Fruit fly (Drosophila melanogaster) whole organism, embryonic: ENCODE measurements around the gene CG8993.
A peak's percentile ranks its signal among the peaks of the same experiment; 100 is the strongest.

Source experiments
- ATbp ChIP-seq: fragments of 200-800 bp; sonication (Bioruptor generic); optimal IDR thresholded peaks from 2 replicates; lab custom pipeline; 2017; ENCODE audit warnings: missing biosample characterization, mild to moderate bottlenecking, missing genetic modification characterization, missing genetic modification reagents
- Blimp-1 ChIP-seq: fragments of 200-800 bp; sonication (Bioruptor generic); optimal IDR thresholded peaks from 3 replicates; lab custom pipeline; 2018; ENCODE audit warnings: missing biosample characterization, missing genetic modification characterization, mild to moderate bottlenecking, moderate library complexity, missing genetic modification reagents
- CG11085 ChIP-seq: fragments of 200-800 bp; sonication (Bioruptor generic); IDR thresholded peaks from 2 replicates; pipeline ENCODE4 v1.3.6; 2022; ENCODE audit warnings: missing biosample characterization, missing genetic modification characterization
- CG11723 ChIP-seq: fragments of 200-800 bp; sonication (Bioruptor generic); optimal IDR thresholded peaks from 2 replicates; lab custom pipeline; 2017; ENCODE audit warnings: missing biosample characterization, mild to moderate bottlenecking, missing genetic modification characterization
- CG12236 ChIP-seq: fragments of 200-800 bp; sonication (Bioruptor generic); optimal IDR thresholded peaks from 2 replicates; lab custom pipeline; 2016; ENCODE audit warnings: missing biosample characterization, missing genetic modification characterization
- CG15514 ChIP-seq: fragments of 200-800 bp; sonication (Bioruptor generic); optimal IDR thresholded peaks from 3 replicates; lab custom pipeline; 2017; ENCODE audit warnings: missing biosample characterization, missing genetic modification characterization, mild to moderate bottlenecking, moderate library complexity, missing genetic modification reagents
- CG1603 ChIP-seq: fragments of 200-800 bp; sonication (Bioruptor generic); optimal IDR thresholded peaks from 2 replicates; lab custom pipeline; 2019; ENCODE audit warnings: missing biosample characterization, mild to moderate bottlenecking, missing genetic modification characterization, moderate library complexity
- CG1832 ChIP-seq: fragments of 200-800 bp; sonication (Bioruptor generic); optimal IDR thresholded peaks from 2 replicates; lab custom pipeline; 2017; ENCODE audit warnings: missing biosample characterization, mild to moderate bottlenecking, missing genetic modification characterization, inconsistent platforms
- CG2116 ChIP-seq: fragments of 200-800 bp; sonication (Bioruptor generic); optimal IDR thresholded peaks from 3 replicates; lab custom pipeline; 2018; ENCODE audit warnings: missing biosample characterization, mild to moderate bottlenecking, missing genetic modification characterization
- CG2129 ChIP-seq: fragments of 200-800 bp; sonication (Bioruptor generic); IDR thresholded peaks from 2 replicates; pipeline ENCODE4 v1.3.6; 2022; ENCODE audit warnings: missing biosample characterization, missing genetic modification characterization; ENCODE audit not compliant: partially characterized antibody
- CG30431 ChIP-seq: fragments of 200-800 bp; sonication (Bioruptor generic); optimal IDR thresholded peaks from 2 replicates; lab custom pipeline; 2017; ENCODE audit warnings: missing biosample characterization, missing genetic modification characterization
- CG3281 ChIP-seq: fragments of 200-800 bp; sonication (Bioruptor generic); optimal IDR thresholded peaks from 3 replicates; lab custom pipeline; 2017; ENCODE audit warnings: missing biosample characterization, mild to moderate bottlenecking, missing genetic modification characterization
- CG33557 ChIP-seq: fragments of 200-800 bp; sonication (Bioruptor generic); optimal IDR thresholded peaks from 2 replicates; lab custom pipeline; 2019; ENCODE audit warnings: missing biosample characterization, mild to moderate bottlenecking, missing genetic modification characterization, moderate library complexity
- CG4404 ChIP-seq: fragments of 200-800 bp; sonication (Bioruptor generic); IDR thresholded peaks from 2 replicates; pipeline ENCODE4 v1.3.6; 2022; ENCODE audit warnings: missing biosample characterization, missing genetic modification characterization
- CG9727 ChIP-seq: fragments of 200-800 bp; sonication (Bioruptor generic); optimal IDR thresholded peaks from 3 replicates; lab custom pipeline; 2017; ENCODE audit warnings: missing biosample characterization, mild to moderate bottlenecking, missing genetic modification characterization
- CG9797 ChIP-seq: fragments of 200-800 bp; sonication (Bioruptor generic); optimal IDR thresholded peaks from 3 replicates; lab custom pipeline; 2018; ENCODE audit warnings: missing biosample characterization, mild to moderate bottlenecking, missing genetic modification characterization
- CHES-1-like ChIP-seq: fragments of 200-800 bp; sonication (Bioruptor generic); optimal IDR thresholded peaks from 2 replicates; lab custom pipeline; 2016; ENCODE audit warnings: missing biosample characterization, missing genetic modification characterization
- HLHmδ ChIP-seq: fragments of 200-800 bp; sonication (Bioruptor generic); optimal IDR thresholded peaks from 2 replicates; lab custom pipeline; 2018; ENCODE audit warnings: missing biosample characterization, mild to moderate bottlenecking, missing genetic modification characterization, moderate library complexity
- HmgZ ChIP-seq: fragments of 200-800 bp; sonication (Bioruptor generic); optimal IDR thresholded peaks from 2 replicates; lab custom pipeline; 2018; ENCODE audit warnings: missing biosample characterization, mild to moderate bottlenecking, missing genetic modification characterization
- Hsf ChIP-seq: fragments of 200-800 bp; sonication (Bioruptor generic); optimal IDR thresholded peaks from 3 replicates; lab custom pipeline; 2016; ENCODE audit warnings: missing biosample characterization, missing genetic modification characterization
- Mad ChIP-seq: fragments of 200-800 bp; sonication (Bioruptor generic); optimal IDR thresholded peaks from 2 replicates; lab custom pipeline; 2016; ENCODE audit warnings: missing biosample characterization, missing genetic modification characterization
- Max ChIP-seq: fragments of 200-800 bp; sonication (Bioruptor generic); optimal IDR thresholded peaks from 2 replicates; lab custom pipeline; 2016; ENCODE audit warnings: missing biosample characterization, mild to moderate bottlenecking, missing genetic modification characterization
- Med ChIP-seq: fragments of 200-800 bp; sonication (Bioruptor generic); peaks from one replicate; lab custom pipeline; 2016; ENCODE audit warnings: missing biosample characterization, missing genetic modification characterization, mild to moderate bottlenecking, inconsistent platforms, moderate library complexity
- Opbp ChIP-seq: fragments of 200-800 bp; sonication (Bioruptor generic); IDR thresholded peaks from 3 replicates; pipeline ENCODE4 v1.3.6; 2022; ENCODE audit warnings: missing biosample characterization, missing genetic modification characterization; ENCODE audit not compliant: partially characterized antibody
- Six4 ChIP-seq: fragments of 200-800 bp; sonication (Bioruptor generic); optimal IDR thresholded peaks from 2 replicates; lab custom pipeline; 2016; ENCODE audit warnings: missing biosample characterization, missing genetic modification characterization
- Trl ChIP-seq, 3 experiments: fragments of >200 bp in 2 of 3; fragments of 200-800 bp in 1 of 3; sonication (Bioruptor generic) in 1 of 3; optimal IDR thresholded peaks; 2 replicates in 1 of 3; 3 replicates in 2 of 3; lab custom pipeline; 2016 to 2017; ENCODE audit warnings: missing biosample characterization in 1 of 3, missing genetic modification characterization in 1 of 3
- Usf ChIP-seq: fragments of 200-800 bp; sonication (Bioruptor generic); optimal IDR thresholded peaks from 2 replicates; lab custom pipeline; 2017; ENCODE audit warnings: missing genotype, missing biosample characterization, missing genetic modification characterization
- cato ChIP-seq: fragments of 200-800 bp; sonication (Bioruptor generic); optimal IDR thresholded peaks from 2 replicates; lab custom pipeline; 2016; ENCODE audit warnings: missing biosample characterization, missing genetic modification characterization, borderline replicate concordance
- chn ChIP-seq: fragments of 200-800 bp; sonication (Bioruptor generic); optimal IDR thresholded peaks from 2 replicates; lab custom pipeline; 2016; ENCODE audit warnings: missing biosample characterization, missing genetic modification characterization
- fd102C ChIP-seq: fragments of 200-800 bp; sonication (Bioruptor generic); optimal IDR thresholded peaks from 2 replicates; lab custom pipeline; 2018; ENCODE audit warnings: missing biosample characterization, mild to moderate bottlenecking, missing genetic modification characterization, moderate library complexity
- gce ChIP-seq: fragments of 200-800 bp; sonication (Bioruptor generic); IDR thresholded peaks from 3 replicates; pipeline ENCODE4 v1.3.6; 2022; ENCODE audit warnings: missing biosample characterization, missing genetic modification characterization
- gfzf ChIP-seq: fragments of 200-800 bp; sonication (Bioruptor generic); optimal IDR thresholded peaks from 2 replicates; lab custom pipeline; 2016; ENCODE audit warnings: missing biosample characterization, mild to moderate bottlenecking, missing genetic modification characterization, moderate library complexity
- grau ChIP-seq: fragments of 200-800 bp; optimal IDR thresholded peaks from 3 replicates; lab custom pipeline; 2019; ENCODE audit warnings: missing biosample characterization, mild to moderate bottlenecking, missing genetic modification characterization, moderate library complexity
- gt ChIP-seq: fragments of 200-800 bp; sonication (Bioruptor generic); IDR thresholded peaks from 2 replicates; pipeline ENCODE4 v1.3.6; 2022; ENCODE audit warnings: missing biosample characterization, missing genetic modification characterization
- hkb ChIP-seq, 2 experiments: fragments of 200-800 bp in 1 of 2; fragments of >200 bp in 1 of 2; sonication (Bioruptor generic) in 1 of 2; IDR thresholded peaks in 1 of 2; optimal IDR thresholded peaks in 1 of 2; 2 replicates each; pipeline versions ENCODE4 v1.3.6 to Lab custom; 2017 to 2022; ENCODE audit warnings: missing biosample characterization in 1 of 2, missing genetic modification characterization in 1 of 2
- insv ChIP-seq, 2 experiments: fragments of 200-800 bp; sonication (Bioruptor generic); optimal IDR thresholded peaks; 3 replicates each; lab custom pipeline; 2016 to 2018; ENCODE audit warnings: missing biosample characterization in 2 of 2, missing genetic modification characterization in 2 of 2
- kah ChIP-seq: fragments of 200-800 bp; sonication (Bioruptor generic); optimal IDR thresholded peaks from 2 replicates; lab custom pipeline; 2018; ENCODE audit warnings: missing biosample characterization, mild to moderate bottlenecking, missing genetic modification characterization
- knrl ChIP-seq: fragments of 200-800 bp; sonication (Bioruptor generic); IDR thresholded peaks from 3 replicates; pipeline ENCODE4 v1.3.6; 2022; ENCODE audit warnings: missing biosample characterization, missing genetic modification characterization; ENCODE audit not compliant: partially characterized antibody
- odd ChIP-seq: fragments of 200-800 bp; sonication (Bioruptor generic); optimal IDR thresholded peaks from 2 replicates; lab custom pipeline; 2017; ENCODE audit warnings: missing biosample characterization, mild to moderate bottlenecking, missing genetic modification characterization
- p53 ChIP-seq: fragments of 200-800 bp; sonication (Bioruptor generic); optimal IDR thresholded peaks from 2 replicates; lab custom pipeline; 2016; ENCODE audit warnings: missing biosample characterization, missing genetic modification characterization
- phol ChIP-seq: fragments of 200-800 bp; sonication (Bioruptor generic); optimal IDR thresholded peaks from 3 replicates; lab custom pipeline; 2018; ENCODE audit warnings: missing biosample characterization, mild to moderate bottlenecking, missing genetic modification characterization, moderate library complexity
- pita ChIP-seq: fragments of 200-800 bp; sonication (Bioruptor generic); optimal IDR thresholded peaks from 2 replicates; lab custom pipeline; 2017; ENCODE audit warnings: missing biosample characterization, mild to moderate bottlenecking, missing genetic modification characterization
- pros ChIP-seq: fragments of 200-800 bp; sonication (Bioruptor generic); optimal IDR thresholded peaks from 3 replicates; lab custom pipeline; 2019; ENCODE audit warnings: missing biosample characterization, mild to moderate bottlenecking, missing genetic modification characterization, moderate library complexity
- sens-2 ChIP-seq: fragments of 200-800 bp; sonication (Bioruptor generic); IDR thresholded peaks from 2 replicates; pipeline ENCODE4 v1.3.6; 2022; ENCODE audit warnings: missing biosample characterization, missing genetic modification characterization
- seq ChIP-seq: fragments of 200-800 bp; sonication (Bioruptor generic); IDR thresholded peaks from 2 replicates; pipeline ENCODE4 v1.3.6; 2022; ENCODE audit warnings: missing biosample characterization, missing genetic modification characterization
- sima ChIP-seq: fragments of 200-800 bp; sonication (Bioruptor generic); optimal IDR thresholded peaks from 2 replicates; lab custom pipeline; 2016; ENCODE audit warnings: missing biosample characterization, missing genetic modification characterization
- unpg ChIP-seq: fragments of 200-800 bp; sonication (Bioruptor generic); optimal IDR thresholded peaks from 3 replicates; lab custom pipeline; 2018; ENCODE audit warnings: missing biosample characterization, mild to moderate bottlenecking, missing genetic modification characterization, moderate library complexity
- usp ChIP-seq: fragments of >200 bp; optimal IDR thresholded peaks from 2 replicates; lab custom pipeline; 2017; ENCODE audit warnings: missing biosample characterization, missing genetic modification characterization

CG8993 gene

DNA sequence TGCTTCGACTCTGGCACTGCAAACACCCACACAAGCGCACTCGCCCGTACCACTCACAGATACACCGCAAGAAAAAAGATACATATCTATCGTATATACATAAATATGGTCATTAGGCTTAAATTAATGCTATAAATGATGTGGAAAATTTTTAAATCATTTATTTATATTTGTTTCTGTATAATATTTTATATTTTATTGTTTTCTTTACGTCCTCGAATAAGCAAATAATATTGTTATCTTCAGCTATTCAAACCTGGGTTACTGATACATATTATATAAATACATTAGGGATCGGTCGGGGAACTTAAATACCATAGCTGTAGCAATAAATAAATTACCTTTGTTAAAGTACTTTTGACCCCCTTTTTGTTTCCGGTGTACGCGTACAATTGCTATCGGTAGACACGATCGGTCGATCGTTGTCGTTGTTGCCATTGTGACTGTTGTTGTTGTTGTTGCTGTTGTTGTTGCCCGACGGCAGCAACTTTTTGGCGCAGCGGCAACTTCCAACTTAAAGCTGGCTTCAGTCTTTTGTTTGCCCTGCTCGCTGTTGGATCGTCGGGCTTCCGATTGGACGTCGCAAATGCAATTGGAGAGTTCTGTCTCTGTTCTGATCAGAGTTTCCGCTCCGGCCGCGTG, 45.5 kb downstream of the CG8993 start (continued):
- TF ChIP-seq CG11723 (GFP tag; lab: Kevin White, UChicago) (peak; percentile 68), phol (tag; lab: Kevin White, UChicago) (peak; percentile 86), fd102C (no peak), insv (GFP tag; optimal IDR thresholded peaks at IDR 0.05; lab: Kevin White, UChicago) (peak in 1 of 2 experiments; percentile 77), unpg (GFP tag; lab: Kevin White, UChicago) (peak; percentile 62), Usf (GFP tag; lab: Kevin White, UChicago) (peak; percentile 6), CG11085 (GFP tag; lab: Robert Waterston, UW) (no peak), sima (GFP tag; lab: Kevin White, UChicago) (no peak), CG2116 (GFP tag; lab: Kevin White, UChicago) (no peak), cato (peak; percentile 34), gt (no peak), Hsf (GFP tag; lab: Kevin White, UChicago) (peak; percentile 17), pros (GFP tag; lab: Kevin White, UChicago) (no peak), kah (peak; percentile 62), CG9727 (GFP tag; lab: Kevin White, UChicago) (peak; percentile 85), CG4404 (GFP tag; lab: Robert Waterston, UW) (no peak), Mad (GFP tag; lab: Kevin White, UChicago) (no peak), pita (GFP tag; lab: Kevin White, UChicago) (no peak), Max (GFP tag; lab: Kevin White, UChicago) (peak; percentile 28), CG9797 (GFP tag; lab: Kevin White, UChicago) (no peak), gce (GFP tag; lab: Robert Waterston, UW) (no peak), Six4 (GFP tag; lab: Kevin White, UChicago) (peak; percentile 54), hkb (optimal IDR thresholded peaks at IDR 0.05; lab: Kevin White, UChicago) (no peak), hkb (GFP tag; IDR thresholded peaks at IDR 0.05; lab: Robert Waterston, UW) (peak; percentile 58; the same call in 1 of the 2 replicates), grau (peak; percentile 82), ATbp (GFP tag; lab: Kevin White, UChicago) (peak; percentile 71), seq (GFP tag; lab: Robert Waterston, UW) (0 out of 2 replicates have a peak, but pooled peaks have one; percentile 49), Med (peak; percentile 51), p53 (no peak), CG12236 (GFP tag; lab: Kevin White, UChicago) (no peak), CG33557 (GFP tag; lab: Kevin White, UChicago) (peak; percentile 2), gfzf (no peak), CG3281 (GFP tag; lab: Kevin White, UChicago) (peak; percentile 74), chn (GFP tag; lab: Kevin White, UChicago) (no peak), CG1832 (no peak), CG2129 (no peak), CHES-1-like (GFP tag; lab: Kevin White, UChicago) (no peak), Trl (optimal IDR thresholded peaks at IDR 0.05; lab: Kevin White, UChicago) (no peak), Trl (GFP tag; optimal IDR thresholded peaks at IDR 0.05; lab: Kevin White, UChicago) (no peak), sens-2 (no peak), HmgZ (tag; lab: Kevin White, UChicago) (peak; percentile 30), odd (peak; percentile 73), Opbp (GFP tag; lab: Robert Waterston, UW) (no peak), knrl (GFP tag; lab: Robert Waterston, UW) (no peak), HLHmδ (no peak), usp (GFP tag; lab: Kevin White, UChicago) (no peak), CG15514 (peak; percentile 35), Blimp-1 (GFP tag; lab: Kevin White, UChicago) (peak; percentile 70), CG30431 (GFP tag; lab: Kevin White, UChicago) (peak; percentile 73), CG1603 (peak; percentile 38)
